Fruit fly (Drosophila melanogaster): ENCODE results near the gene GluRIIC.

The GluRIIC gene

dm6 chr2L:865851-866250, 48.0 kb upstream of the GluRIIC start (continued):
- TF ChIP-seq p53 (GFP tag; optimal IDR thresholded peaks at IDR 0.05) (peak; percentile 68), aop (GFP tag; IDR thresholded peaks at IDR 0.05) (peak; percentile 92), dpn (GFP tag; optimal IDR thresholded peaks at IDR 0.05) (peak; percentile 97 to 98), Chrac-16 (GFP tag; optimal IDR thresholded peaks at IDR 0.05) (peak; percentile 96), pan (optimal IDR thresholded peaks at IDR 0.05) (no peak), pan (GFP tag; optimal IDR thresholded peaks at IDR 0.05 in 1 of 2, IDR thresholded peaks at IDR 0.05 in 1 of 2) (peak in 1 of 2 experiments; percentile 97), CG10462 (GFP tag; optimal IDR thresholded peaks at IDR 0.05) (peak; percentile 91), zf30C (GFP tag; optimal IDR thresholded peaks at IDR 0.05) (peak; percentile 83), CG15514 (GFP tag; optimal IDR thresholded peaks at IDR 0.05) (peak; percentile 85), CTCF (GFP tag; optimal IDR thresholded peaks at IDR 0.05) (peak; percentile 64), CG15073 (GFP tag; optimal IDR thresholded peaks at IDR 0.05) (peak; percentile 78), Stat92E (GFP tag; optimal IDR thresholded peaks at IDR 0.05) (peak in 1 of 3 experiments; percentile 37), CG12219 (GFP tag; optimal IDR thresholded peaks at IDR 0.05) (peak; percentile 95), CG1602 (GFP tag; optimal IDR thresholded peaks at IDR 0.05) (peak; percentile 94), CG16863 (GFP tag; optimal IDR thresholded peaks at IDR 0.05) (peak; percentile 96), sima (GFP tag; optimal IDR thresholded peaks at IDR 0.05) (peak; percentile 88), chm (GFP tag; IDR thresholded peaks at IDR 0.05) (peak; percentile 97), CG11504 (tag; optimal IDR thresholded peaks at IDR 0.05) (peak; percentile 96), CG12942 (GFP tag; optimal IDR thresholded peaks at IDR 0.05) (peak; percentile 94), sqz (GFP tag; optimal IDR thresholded peaks at IDR 0.05) (peak; percentile 91), sd (tag; optimal IDR thresholded peaks at IDR 0.05) (peak; percentile 100), CG2116 (GFP tag; optimal IDR thresholded peaks at IDR 0.05) (peak; percentile 74), HLH54F (GFP tag; optimal IDR thresholded peaks at IDR 0.05) (peak; percentile 97), caup (GFP tag; optimal IDR thresholded peaks at IDR 0.05; ENCODE audit: severe bottlenecking) (peak; percentile 95), chinmo (GFP tag; IDR thresholded peaks at IDR 0.05; ENCODE audit: partially characterized antibody) (no peak), Max (GFP tag; optimal IDR thresholded peaks at IDR 0.05) (peak; percentile 96), gro (GFP tag; optimal IDR thresholded peaks at IDR 0.05) (peak; percentile 96), jumu (GFP tag; optimal IDR thresholded peaks at IDR 0.05) (peak; percentile 95), zfh2 (GFP tag; optimal IDR thresholded peaks at IDR 0.05) (peak; percentile 95), ewg (GFP tag; optimal IDR thresholded peaks at IDR 0.05) (peak; percentile 91), jigr1 (GFP tag; IDR thresholded peaks at IDR 0.05) (peak; percentile 89), wek (GFP tag; optimal IDR thresholded peaks at IDR 0.05) (peak; percentile 89), bowl (GFP tag; IDR thresholded peaks at IDR 0.05) (peak; percentile 92), CG18262 (tag; optimal IDR thresholded peaks at IDR 0.05) (peak; percentile 95), grau (tag; optimal IDR thresholded peaks at IDR 0.05) (peak; percentile 94), CG10274 (GFP tag; optimal IDR thresholded peaks at IDR 0.05) (peak; percentile 88), ato (GFP tag; IDR thresholded peaks at IDR 0.05; ENCODE audit: partially characterized antibody) (no peak), Dip2 (GFP tag; IDR thresholded peaks at IDR 0.05) (peak; percentile 63), cato (GFP tag; optimal IDR thresholded peaks at IDR 0.05; ENCODE audit: borderline replicate concordance) (peak; percentile 91), CG4730 (GFP tag; IDR thresholded peaks at IDR 0.05) (peak; percentile 91), Sox102F (GFP tag; optimal IDR thresholded peaks at IDR 0.05) (peak; percentile 98), Dll (GFP tag; IDR thresholded peaks at IDR 0.05; ENCODE audit: partially characterized antibody) (no peak), cwo (GFP tag; optimal IDR thresholded peaks at IDR 0.05) (peak; percentile 93), Scr (GFP tag; IDR thresholded peaks at IDR 0.05; ENCODE audit: partially characterized antibody) (no peak), CG4282 (GFP tag; optimal IDR thresholded peaks at IDR 0.05) (peak; percentile 81), Abd-B (GFP tag; optimal IDR thresholded peaks at IDR 0.05) (peak; percentile 88), CG15479 (GFP tag; optimal IDR thresholded peaks at IDR 0.05) (peak; percentile 91), shn (GFP tag; optimal IDR thresholded peaks at IDR 0.05) (peak; percentile 89), tin (GFP tag; optimal IDR thresholded peaks at IDR 0.05) (peak; percentile 95), CG14667 (GFP tag; IDR thresholded peaks at IDR 0.05) (peak; percentile 91), Mrtf (GFP tag; IDR thresholded peaks at IDR 0.05) (peak; percentile 95)
